Fruit fly (Drosophila melanogaster) whole organism, embryonic: ENCODE data around the gene CG31974.
A peak's percentile ranks its signal among the peaks of the same experiment; 100 is the strongest.

Source experiments
- ATbp ChIP-seq: fragments of 200-800 bp; sonication (Bioruptor generic); optimal IDR thresholded peaks from 2 replicates; lab custom pipeline; 2017; ENCODE audit warnings: missing biosample characterization, mild to moderate bottlenecking, missing genetic modification characterization, missing genetic modification reagents
- Abd-B ChIP-seq: fragments of 200-800 bp; sonication (Bioruptor generic); optimal IDR thresholded peaks from 2 replicates; lab custom pipeline; 2018; ENCODE audit warnings: missing biosample characterization, mild to moderate bottlenecking, missing genetic modification characterization, moderate library complexity
- Antp ChIP-seq: fragments of 200-800 bp; sonication (Bioruptor generic); optimal IDR thresholded peaks from 3 replicates; lab custom pipeline; 2016; ENCODE audit warnings: missing biosample characterization, missing genetic modification characterization
- Asciz ChIP-seq: fragments of 200-800 bp; sonication (Bioruptor generic); optimal IDR thresholded peaks from 2 replicates; lab custom pipeline; 2017; ENCODE audit warnings: missing biosample characterization, mild to moderate bottlenecking, missing genetic modification characterization, missing genetic modification reagents
- B-H2 ChIP-seq: fragments of 200-800 bp; sonication (Bioruptor generic); optimal IDR thresholded peaks from 2 replicates; lab custom pipeline; 2018; ENCODE audit warnings: missing biosample characterization, mild to moderate bottlenecking, missing genetic modification characterization
- CG10321 ChIP-seq: fragments of 200-800 bp; sonication (Bioruptor generic); IDR thresholded peaks from 2 replicates; pipeline ENCODE4 v1.3.6; 2022; ENCODE audit warnings: missing biosample characterization, missing genetic modification characterization
- CG10979 ChIP-seq: fragments of 200-800 bp; sonication (Bioruptor generic); optimal IDR thresholded peaks from 2 replicates; lab custom pipeline; 2018; ENCODE audit warnings: missing biosample characterization, mild to moderate bottlenecking, missing genetic modification characterization, moderate library complexity
- CG11093 ChIP-seq: fragments of 200-800 bp; sonication (Bioruptor generic); IDR thresholded peaks from 3 replicates; pipeline ENCODE4 v1.3.6; 2022; ENCODE audit warnings: missing biosample characterization, missing genetic modification characterization
- CG11695 ChIP-seq: fragments of 200-800 bp; sonication (Bioruptor generic); IDR thresholded peaks from 3 replicates; pipeline ENCODE4 v1.3.6; 2022; ENCODE audit warnings: missing biosample characterization, missing genetic modification characterization
- CG12391 ChIP-seq: fragments of 200-800 bp; sonication (Bioruptor generic); optimal IDR thresholded peaks from 3 replicates; lab custom pipeline; 2018; ENCODE audit warnings: missing biosample characterization, mild to moderate bottlenecking, missing genetic modification characterization, moderate library complexity
- CG12942 ChIP-seq: fragments of 200-800 bp; sonication (Bioruptor generic); optimal IDR thresholded peaks from 3 replicates; lab custom pipeline; 2016; ENCODE audit warnings: missing biosample characterization, missing genetic modification characterization
- CG13287 ChIP-seq: fragments of 200-800 bp; sonication (Bioruptor generic); IDR thresholded peaks from 2 replicates; pipeline ENCODE4 v1.3.6; 2022; ENCODE audit warnings: missing biosample characterization, missing genetic modification characterization; ENCODE audit not compliant: partially characterized antibody
- CG14667 ChIP-seq: fragments of 200-800 bp; sonication (Bioruptor generic); IDR thresholded peaks from 2 replicates; pipeline ENCODE4 v1.3.6; 2022; ENCODE audit warnings: missing biosample characterization, missing genetic modification characterization
- CG15073 ChIP-seq: fragments of 200-800 bp; sonication (Bioruptor generic); optimal IDR thresholded peaks from 2 replicates; lab custom pipeline; 2016; ENCODE audit warnings: missing biosample characterization, missing genetic modification characterization
- CG17359 ChIP-seq: fragments of 200-800 bp; sonication (Bioruptor generic); optimal IDR thresholded peaks from 3 replicates; lab custom pipeline; 2018; ENCODE audit warnings: missing biosample characterization, mild to moderate bottlenecking, missing genetic modification characterization, moderate library complexity
- CG2889 ChIP-seq: fragments of 200-800 bp; sonication (Bioruptor generic); IDR thresholded peaks from 3 replicates; pipeline ENCODE4 v1.3.6; 2022; ENCODE audit warnings: missing biosample characterization, missing genetic modification characterization
- CG3847 ChIP-seq: fragments of 200-800 bp; sonication (Bioruptor generic); IDR thresholded peaks from 2 replicates; pipeline ENCODE4 v1.3.6; 2022; ENCODE audit warnings: missing biosample characterization, missing genetic modification characterization
- CG4707 ChIP-seq: fragments of 200-800 bp; sonication (Bioruptor generic); optimal IDR thresholded peaks from 2 replicates; lab custom pipeline; 2018; ENCODE audit warnings: missing biosample characterization, mild to moderate bottlenecking, missing genetic modification characterization, moderate library complexity
- CG5180 ChIP-seq: fragments of 200-800 bp; sonication (Bioruptor generic); optimal IDR thresholded peaks from 3 replicates; lab custom pipeline; 2017; ENCODE audit warnings: missing biosample characterization, missing genetic modification characterization, mild to moderate bottlenecking, moderate library complexity, missing genetic modification reagents
- CG5245 ChIP-seq: fragments of 200-800 bp; sonication (Bioruptor generic); optimal IDR thresholded peaks from 3 replicates; lab custom pipeline; 2016; ENCODE audit warnings: missing biosample characterization, missing genetic modification characterization
- CG6689 ChIP-seq: fragments of 200-800 bp; sonication (Bioruptor generic); IDR thresholded peaks from 2 replicates; pipeline ENCODE4 v1.3.6; 2022; ENCODE audit warnings: missing biosample characterization, missing genetic modification characterization
- CG6765 ChIP-seq: fragments of 200-800 bp; sonication (Bioruptor generic); optimal IDR thresholded peaks from 3 replicates; lab custom pipeline; 2017; ENCODE audit warnings: missing biosample characterization, mild to moderate bottlenecking, missing genetic modification characterization
- CG6854 ChIP-seq: fragments of 200-800 bp; sonication (Bioruptor generic); optimal IDR thresholded peaks from 3 replicates; lab custom pipeline; 2017; ENCODE audit warnings: missing biosample characterization, mild to moderate bottlenecking, missing genetic modification characterization
- CG7786 ChIP-seq: fragments of 200-800 bp; sonication (Bioruptor generic); optimal IDR thresholded peaks from 2 replicates; lab custom pipeline; 2016; ENCODE audit warnings: missing biosample characterization, missing genetic modification characterization
- CG8290 ChIP-seq, 3 experiments: fragments of 200-800 bp; sonication (Bioruptor generic); optimal IDR thresholded peaks; 2 replicates each; lab custom pipeline; 2016 to 2019; ENCODE audit warnings: missing biosample characterization in 3 of 3, missing genetic modification characterization in 3 of 3, mild to moderate bottlenecking in 2 of 3, moderate library complexity in 1 of 3
- CG9609 ChIP-seq: fragments of 200-800 bp; sonication (Bioruptor generic); optimal IDR thresholded peaks from 3 replicates; lab custom pipeline; 2016; ENCODE audit warnings: missing biosample characterization, missing genetic modification characterization
- CG9876 ChIP-seq: fragments of 200-800 bp; sonication (Bioruptor generic); optimal IDR thresholded peaks from 2 replicates; lab custom pipeline; 2016; ENCODE audit warnings: missing biosample characterization, missing genetic modification characterization
- Dbx ChIP-seq: fragments of 200-800 bp; sonication (Bioruptor generic); IDR thresholded peaks from 3 replicates; pipeline ENCODE4 v1.3.6; 2022; ENCODE audit warnings: missing biosample characterization, missing genetic modification characterization
- Gsc ChIP-seq: fragments of 200-800 bp; sonication (Bioruptor generic); IDR thresholded peaks from 2 replicates; pipeline ENCODE4 v1.3.6; 2022; ENCODE audit warnings: missing biosample characterization, missing genetic modification characterization
- HLH54F ChIP-seq: fragments of 200-800 bp; sonication (Bioruptor generic); optimal IDR thresholded peaks from 3 replicates; lab custom pipeline; 2016; ENCODE audit warnings: missing biosample characterization, missing genetic modification characterization
- Hmx ChIP-seq: fragments of 200-800 bp; sonication (Bioruptor generic); optimal IDR thresholded peaks from 2 replicates; lab custom pipeline; 2016; ENCODE audit warnings: missing biosample characterization, missing genetic modification characterization
- Max ChIP-seq: fragments of 200-800 bp; sonication (Bioruptor generic); optimal IDR thresholded peaks from 2 replicates; lab custom pipeline; 2016; ENCODE audit warnings: missing biosample characterization, mild to moderate bottlenecking, missing genetic modification characterization
- Nf-YB ChIP-seq: fragments of 200-800 bp; sonication (Bioruptor generic); optimal IDR thresholded peaks from 3 replicates; lab custom pipeline; 2019; ENCODE audit warnings: missing biosample characterization, mild to moderate bottlenecking, missing genetic modification characterization, moderate library complexity
- Pdp1 ChIP-seq, 2 experiments: fragments of 200-800 bp; sonication (Bioruptor generic); optimal IDR thresholded peaks; 3 replicates each; lab custom pipeline; 2016; ENCODE audit warnings: missing biosample characterization in 2 of 2, missing genetic modification characterization in 2 of 2, mild to moderate bottlenecking in 1 of 2, moderate library complexity in 1 of 2
- Poxn ChIP-seq: fragments of 200-800 bp; sonication (Bioruptor generic); IDR thresholded peaks from 2 replicates; pipeline ENCODE4 v1.3.6; 2022; ENCODE audit warnings: missing biosample characterization, missing genetic modification characterization
- Sox102F ChIP-seq: fragments of 200-800 bp; sonication (Bioruptor generic); optimal IDR thresholded peaks from 2 replicates; lab custom pipeline; 2018; ENCODE audit warnings: missing biosample characterization, mild to moderate bottlenecking, missing genetic modification characterization, moderate library complexity
- Xbp1 ChIP-seq: fragments of 200-800 bp; sonication (Bioruptor generic); optimal IDR thresholded peaks from 3 replicates; lab custom pipeline; 2016; ENCODE audit warnings: missing biosample characterization, mild to moderate bottlenecking, missing genetic modification characterization
- YL-1 ChIP-seq: fragments of 200-800 bp; sonication (Bioruptor generic); optimal IDR thresholded peaks from 3 replicates; lab custom pipeline; 2017; ENCODE audit warnings: missing biosample characterization, mild to moderate bottlenecking, missing genetic modification characterization
- dm ChIP-seq: fragments of 200-800 bp; sonication (Bioruptor generic); optimal IDR thresholded peaks from 3 replicates; lab custom pipeline; 2016; ENCODE audit warnings: missing biosample characterization, missing genetic modification characterization
- fd102C ChIP-seq: fragments of 200-800 bp; sonication (Bioruptor generic); optimal IDR thresholded peaks from 2 replicates; lab custom pipeline; 2018; ENCODE audit warnings: missing biosample characterization, mild to moderate bottlenecking, missing genetic modification characterization, moderate library complexity
- gce ChIP-seq: fragments of 200-800 bp; sonication (Bioruptor generic); IDR thresholded peaks from 3 replicates; pipeline ENCODE4 v1.3.6; 2022; ENCODE audit warnings: missing biosample characterization, missing genetic modification characterization
- gem ChIP-seq: fragments of 200-800 bp; sonication (Bioruptor generic); optimal IDR thresholded peaks from 2 replicates; lab custom pipeline; 2019; ENCODE audit warnings: missing biosample characterization, mild to moderate bottlenecking, missing genetic modification characterization, moderate library complexity
- ham ChIP-seq: fragments of 200-800 bp; sonication (Bioruptor generic); IDR thresholded peaks from 2 replicates; pipeline ENCODE4 v1.3.6; 2022; ENCODE audit warnings: missing biosample characterization, missing genetic modification characterization
- her ChIP-seq: fragments of 200-800 bp; sonication (Bioruptor generic); optimal IDR thresholded peaks from 2 replicates; lab custom pipeline; 2016; ENCODE audit warnings: missing biosample characterization, missing genetic modification characterization
- otp ChIP-seq: fragments of 200-800 bp; sonication (Bioruptor generic); IDR thresholded peaks from 3 replicates; pipeline ENCODE4, ENCODE4 v1.3.6; 2022; ENCODE audit warnings: missing biosample characterization, missing genetic modification characterization
- repo ChIP-seq: fragments of 200-800 bp; sonication (Bioruptor generic); optimal IDR thresholded peaks from 2 replicates; lab custom pipeline; 2016; ENCODE audit warnings: missing biosample characterization, missing genetic modification characterization
- sima ChIP-seq: fragments of 200-800 bp; sonication (Bioruptor generic); optimal IDR thresholded peaks from 2 replicates; lab custom pipeline; 2016; ENCODE audit warnings: missing biosample characterization, missing genetic modification characterization
- slou ChIP-seq: fragments of 200-800 bp; sonication (Bioruptor generic); optimal IDR thresholded peaks from 3 replicates; lab custom pipeline; 2016; ENCODE audit warnings: missing biosample characterization, missing genetic modification characterization
- sna ChIP-seq: fragments of 200-800 bp; sonication (Bioruptor generic); IDR thresholded peaks from 2 replicates; pipeline ENCODE4 v1.3.6; 2022; ENCODE audit warnings: missing biosample characterization, missing genetic modification characterization; ENCODE audit not compliant: partially characterized antibody
- sqz ChIP-seq: fragments of 200-800 bp; sonication (Bioruptor generic); optimal IDR thresholded peaks from 3 replicates; lab custom pipeline; 2018; ENCODE audit warnings: missing biosample characterization, mild to moderate bottlenecking, missing genetic modification characterization

Gene CG31974

DNA sequence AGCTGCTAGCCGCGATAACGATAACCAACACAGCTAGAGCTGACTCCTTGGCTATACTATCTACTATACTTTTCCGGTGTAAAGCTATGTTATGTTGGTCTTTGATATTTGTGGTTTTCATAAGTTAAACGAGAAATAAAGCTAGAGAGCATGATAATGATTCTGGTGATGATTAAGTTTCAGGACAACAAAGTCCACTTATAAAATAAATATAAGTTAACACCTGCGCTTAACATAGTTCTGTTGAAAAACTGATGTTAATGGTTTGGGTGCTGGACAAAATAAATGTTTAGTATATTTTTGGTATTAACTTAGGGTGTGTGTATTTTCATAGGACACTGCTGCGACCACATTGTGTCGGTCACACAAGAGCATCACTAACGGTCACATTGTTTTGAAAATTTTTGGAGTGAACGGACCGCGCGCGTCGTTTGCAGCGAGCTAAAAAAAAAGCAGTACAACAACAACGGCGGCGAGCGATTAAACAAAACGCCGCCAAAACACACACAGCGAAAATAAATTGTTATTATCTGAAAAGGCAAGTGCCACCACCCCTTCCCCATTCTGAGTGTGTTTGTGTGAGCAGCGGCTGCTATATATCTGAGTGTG is 15.9 kb upstream of the CG31974 start, which contains the start of the genes CG33635 and spen (continued):
- TF ChIP-seq CG11695 (GFP tag; lab: Robert Waterston, UW) (no peak), YL-1 (GFP tag; lab: Kevin White, UChicago) (no peak), CG7786 (GFP tag; lab: Kevin White, UChicago) (no peak), HLH54F (no peak), slou (GFP tag; lab: Kevin White, UChicago) (no peak), CG2889 (GFP tag; lab: Robert Waterston, UW) (no peak), her (GFP tag; lab: Kevin White, UChicago) (peak; percentile 53), CG12942 (GFP tag; lab: Kevin White, UChicago) (no peak), CG6689 (GFP tag; lab: Robert Waterston, UW) (no peak), CG3847 (no peak), ham (GFP tag; lab: Robert Waterston, UW) (no peak), CG15073 (GFP tag; lab: Kevin White, UChicago) (no peak), Hmx (no peak), CG5245 (GFP tag; lab: Kevin White, UChicago) (no peak), gce (no peak), Nf-YB (GFP tag; lab: Kevin White, UChicago) (no peak), sna (GFP tag; lab: Robert Waterston, UW) (no peak), CG9609 (no peak), sima (no peak), CG4707 (GFP tag; lab: Kevin White, UChicago) (peak; percentile 25), CG10321 (no peak), CG11093 (GFP tag; lab: Robert Waterston, UW) (no peak), CG6854 (peak; percentile 57), otp (no peak), Pdp1 (GFP tag; optimal IDR thresholded peaks at IDR 0.05; lab: Kevin White, UChicago) (peak; percentile 13 to 63), B-H2 (GFP tag; lab: Kevin White, UChicago) (peak; percentile 56), CG5180 (GFP tag; lab: Kevin White, UChicago) (no peak), CG8290 (GFP tag; optimal IDR thresholded peaks at IDR 0.05; lab: Kevin White, UChicago) (no peak), CG8290 (tag; optimal IDR thresholded peaks at IDR 0.05; lab: Kevin White, UChicago) (peak in 1 of 2 experiments; percentile 31), dm (GFP tag; lab: Kevin White, UChicago) (peak; percentile 25), Max (GFP tag; lab: Kevin White, UChicago) (peak; percentile 36), Asciz (GFP tag; lab: Kevin White, UChicago) (peak; percentile 40), gem (tag; lab: Kevin White, UChicago) (no peak), Abd-B (GFP tag; lab: Kevin White, UChicago) (no peak), Poxn (GFP tag; lab: Robert Waterston, UW) (no peak), Xbp1 (GFP tag; lab: Kevin White, UChicago) (no peak), repo (GFP tag; lab: Kevin White, UChicago) (no peak), fd102C (GFP tag; lab: Kevin White, UChicago) (no peak), CG12391 (peak; percentile 57), CG13287 (GFP tag; lab: Robert Waterston, UW) (no peak), CG14667 (GFP tag; lab: Robert Waterston, UW) (no peak), Dbx (GFP tag; lab: Robert Waterston, UW) (no peak), CG9876 (GFP tag; lab: Kevin White, UChicago) (no peak), Antp (GFP tag; lab: Kevin White, UChicago) (no peak), Sox102F (GFP tag; lab: Kevin White, UChicago) (no peak), Gsc (GFP tag; lab: Robert Waterston, UW) (no peak), CG17359 (tag; lab: Kevin White, UChicago) (peak; percentile 44), CG6765 (GFP tag; lab: Kevin White, UChicago) (peak; percentile 60), CG10979 (tag; lab: Kevin White, UChicago) (peak; percentile 26), ATbp (no peak), sqz (GFP tag; lab: Kevin White, UChicago) (peak; percentile 95)
